Worm (Caenorhabditis elegans) whole organism, L3 larva: ENCODE measurements around the gene F23G4.1.

ENCODE experiments used
- R02D3.7 ChIP-seq: fragments of 150-350 bp; optimal IDR thresholded peaks from 2 replicates; lab custom pipeline; 2014; ENCODE audit warnings: missing biosample characterization, missing genetic modification characterization
- ama-1 ChIP-seq: fragments of 150-350 bp; optimal IDR thresholded peaks from 2 replicates; lab custom pipeline; 2018
- ceh-16 ChIP-seq: sonication (generic microtip); optimal IDR thresholded peaks from 2 replicates; lab custom pipeline; 2017; ENCODE audit warnings: missing biosample characterization, missing genetic modification characterization
- ceh-28 ChIP-seq: fragments of 150-350 bp; optimal IDR thresholded peaks from 2 replicates; lab custom pipeline; 2014; ENCODE audit warnings: missing biosample characterization, missing genetic modification reagents, missing genetic modification characterization
- ceh-82 ChIP-seq: fragments of 150-350 bp; optimal IDR thresholded peaks from 2 replicates; lab custom pipeline; 2014; ENCODE audit warnings: missing biosample characterization, missing genetic modification characterization
- ceh-9 ChIP-seq: sonication (generic microtip); optimal IDR thresholded peaks from 2 replicates; lab custom pipeline; 2018; ENCODE audit warnings: missing biosample characterization, missing genetic modification characterization
- daf-12 ChIP-seq: fragments of 150-350 bp; optimal IDR thresholded peaks from 2 replicates; lab custom pipeline; 2014; ENCODE audit warnings: missing biosample characterization, missing genetic modification reagents, missing genetic modification characterization
- egl-27 ChIP-seq: sonication (generic microtip); optimal IDR thresholded peaks from 4 replicates; lab custom pipeline; 2017; ENCODE audit warnings: missing biosample characterization, missing genetic modification reagents, missing genetic modification characterization
- egl-5 ChIP-seq: fragments of 150-350 bp; optimal IDR thresholded peaks from 2 replicates; lab custom pipeline; 2017; ENCODE audit warnings: missing biosample characterization, missing genetic modification reagents, missing genetic modification characterization, inconsistent platforms
- elt-1 ChIP-seq: fragments of 150-350 bp; optimal IDR thresholded peaks from 2 replicates; lab custom pipeline; 2014; ENCODE audit warnings: missing biosample characterization, missing genetic modification characterization
- elt-3 ChIP-seq, 3 experiments: fragments of 150-350 bp in 1 of 3; sonication (generic microtip) in 2 of 3; optimal IDR thresholded peaks; 2 replicates in 2 of 3; 4 replicates in 1 of 3; lab custom pipeline; 2014 to 2017; ENCODE audit warnings: missing biosample characterization in 3 of 3, missing genetic modification characterization in 3 of 3
- eor-1 ChIP-seq, 2 experiments: fragments of 150-350 bp; optimal IDR thresholded peaks; 2 replicates each; lab custom pipeline; 2014 to 2018; ENCODE audit warnings: missing biosample characterization in 2 of 2, missing genetic modification characterization in 2 of 2
- fkh-2 ChIP-seq: fragments of 150-350 bp; optimal IDR thresholded peaks from 2 replicates; lab custom pipeline; 2014; ENCODE audit warnings: missing biosample characterization, missing genetic modification reagents, missing genetic modification characterization
- fos-1 ChIP-seq: fragments of 150-350 bp; optimal IDR thresholded peaks from 2 replicates; lab custom pipeline; 2014; ENCODE audit warnings: missing biosample characterization, missing genetic modification characterization
- hmg-11 ChIP-seq: sonication (generic microtip); optimal IDR thresholded peaks from 2 replicates; lab custom pipeline; 2016; ENCODE audit warnings: missing genetic modification characterization, missing compliant biosample characterization
- jun-1 ChIP-seq: fragments of 150-350 bp; optimal IDR thresholded peaks from 2 replicates; lab custom pipeline; 2014; ENCODE audit warnings: missing biosample characterization, missing genetic modification reagents, missing genetic modification characterization
- lin-15B ChIP-seq: fragments of 150-350 bp; optimal IDR thresholded peaks from 2 replicates; lab custom pipeline; 2014; ENCODE audit warnings: missing biosample characterization, missing genetic modification characterization
- lin-39 ChIP-seq: fragments of 150-350 bp; optimal IDR thresholded peaks from 2 replicates; lab custom pipeline; 2018; ENCODE audit warnings: missing biosample characterization, missing genetic modification reagents, missing genetic modification characterization
- mdl-1 ChIP-seq: fragments of 150-350 bp; optimal IDR thresholded peaks from 2 replicates; lab custom pipeline; 2014; ENCODE audit warnings: missing biosample characterization, missing genetic modification characterization
- nfya-1 ChIP-seq: sonication (generic microtip); optimal IDR thresholded peaks from 2 replicates; lab custom pipeline; 2017; ENCODE audit warnings: missing genetic modification characterization, mild to moderate bottlenecking, missing compliant biosample characterization, antibody characterized with exemption, moderate library complexity; ENCODE audit not compliant: insufficient read depth
- nhr-12 ChIP-seq: fragments of 150-350 bp; optimal IDR thresholded peaks from 2 replicates; lab custom pipeline; 2014; ENCODE audit warnings: missing biosample characterization, missing genetic modification characterization
- nhr-23 ChIP-seq: fragments of 150-350 bp; optimal IDR thresholded peaks from 2 replicates; lab custom pipeline; 2014; ENCODE audit warnings: missing biosample characterization, missing genetic modification reagents, missing genetic modification characterization
- nhr-237 ChIP-seq: fragments of 150-350 bp; optimal IDR thresholded peaks from 2 replicates; lab custom pipeline; 2014; ENCODE audit warnings: missing biosample characterization, missing genetic modification characterization
- nhr-25 ChIP-seq: sonication (generic microtip); optimal IDR thresholded peaks from 2 replicates; lab custom pipeline; 2017; ENCODE audit warnings: missing biosample characterization, missing genetic modification characterization
- nhr-28 ChIP-seq: fragments of 150-350 bp; optimal IDR thresholded peaks from 2 replicates; lab custom pipeline; 2014; ENCODE audit warnings: missing biosample characterization, missing genetic modification characterization
- nhr-43 ChIP-seq: sonication (generic microtip); optimal IDR thresholded peaks from 2 replicates; lab custom pipeline; 2016; ENCODE audit warnings: mild to moderate bottlenecking, missing genetic modification characterization, missing compliant biosample characterization; ENCODE audit not compliant: poor library complexity, severe bottlenecking
- nhr-67 ChIP-seq: fragments of 150-350 bp; optimal IDR thresholded peaks from 2 replicates; lab custom pipeline; 2014; ENCODE audit warnings: missing biosample characterization, missing genetic modification characterization
- pha-4 ChIP-seq: fragments of 150-350 bp; optimal IDR thresholded peaks from 2 replicates; lab custom pipeline; 2014; ENCODE audit warnings: missing biosample characterization, missing genetic modification reagents, missing genetic modification characterization
- pqm-1 ChIP-seq: fragments of 150-350 bp; optimal IDR thresholded peaks from 2 replicates; lab custom pipeline; 2017; ENCODE audit warnings: missing biosample characterization, missing genetic modification characterization, inconsistent platforms
- sea-2 ChIP-seq: fragments of 150-350 bp; sonication (generic microtip); optimal IDR thresholded peaks from 4 replicates; lab custom pipeline; 2014; ENCODE audit warnings: missing biosample characterization, missing genetic modification reagents, missing genetic modification characterization
- skn-1 ChIP-seq: fragments of 150-350 bp; optimal IDR thresholded peaks from 2 replicates; lab custom pipeline; 2014; ENCODE audit warnings: missing biosample characterization, missing genetic modification characterization
- snpc-4 ChIP-seq: fragments of 150-350 bp; optimal IDR thresholded peaks from 2 replicates; lab custom pipeline; 2014; ENCODE audit warnings: missing biosample characterization, missing genetic modification characterization
- tbx-2 ChIP-seq: sonication (generic microtip); optimal IDR thresholded peaks from 2 replicates; lab custom pipeline; 2016; ENCODE audit warnings: mild to moderate bottlenecking, missing genetic modification characterization, missing compliant biosample characterization
- unc-39 ChIP-seq: sonication (generic microtip); optimal IDR thresholded peaks from 4 replicates; lab custom pipeline; 2017; ENCODE audit warnings: missing biosample characterization, missing genetic modification characterization
- unc-62 ChIP-seq: fragments of 150-350 bp; sonication (generic microtip); optimal IDR thresholded peaks from 4 replicates; lab custom pipeline; 2014; ENCODE audit warnings: missing biosample characterization, missing genetic modification reagents, missing genetic modification characterization
- zag-1 ChIP-seq: fragments of 150-350 bp; optimal IDR thresholded peaks from 2 replicates; lab custom pipeline; 2014; ENCODE audit warnings: missing biosample characterization, missing genetic modification characterization

The F23G4.1 gene

ce11 chrX:6635173-6635572, 32.2 kb upstream of the F23G4.1 start, which contains the start of gene aexr-1:
aexr-1 (minus strand) TSS chrX:6635273.
- TF ChIP-seq ama-1 (lab: Kevin White, UChicago), result no peak
- no peak for TF ChIP-seq nhr-25 (tag; lab: Kevin White, UChicago)
- TF ChIP-seq unc-62 (GFP tag; lab: Kevin White, UChicago), result no peak
- TF ChIP-seq ceh-28 (tag; lab: Kevin White, UChicago), result no peak
- no peak for TF ChIP-seq sea-2 (GFP tag; lab: Kevin White, UChicago)
- TF ChIP-seq nhr-43 (tag; lab: Kevin White, UChicago), result no peak
- no peak for TF ChIP-seq hmg-11 (tag; lab: Kevin White, UChicago)
- no peak for TF ChIP-seq snpc-4 (tag; lab: Kevin White, UChicago)
- TF ChIP-seq elt-1 (tag; lab: Kevin White, UChicago), result no peak
- no peak for TF ChIP-seq nfya-1 (tag; lab: Kevin White, UChicago)
- no peak for TF ChIP-seq R02D3.7
- TF ChIP-seq mdl-1 (tag; lab: Kevin White, UChicago), result no peak
- no peak for TF ChIP-seq lin-15B (tag; lab: Kevin White, UChicago)
- no peak for TF ChIP-seq nhr-12 (tag; lab: Kevin White, UChicago)
- TF ChIP-seq ceh-82 (tag; lab: Kevin White, UChicago), result no peak
- TF ChIP-seq nhr-23 (tag; lab: Kevin White, UChicago), result no peak
- TF ChIP-seq nhr-237 (tag; lab: Kevin White, UChicago), result no peak
- TF ChIP-seq elt-3 (tag; optimal IDR thresholded peaks at IDR 0.05; lab: Kevin White, UChicago), result no peak
- no peak for TF ChIP-seq egl-27 (tag; lab: Kevin White, UChicago)

ce11 chrX:6631437-6631836, 28.4 kb upstream of the F23G4.1 start, which contains the start of gene aexr-2:
aexr-2 (minus strand) TSS chrX:6631537.
- TF ChIP-seq nhr-23 (tag; lab: Kevin White, UChicago) (no peak), unc-39 (tag; lab: Kevin White, UChicago) (no peak), nhr-12 (tag; lab: Kevin White, UChicago) (no peak), lin-39 (no peak), daf-12 (no peak), skn-1 (tag; lab: Kevin White, UChicago) (no peak), fkh-2 (no peak), hmg-11 (tag; lab: Kevin White, UChicago) (no peak), pha-4 (tag; lab: Kevin White, UChicago) (no peak), egl-27 (tag; lab: Kevin White, UChicago) (no peak), ceh-9 (no peak), eor-1 (tag; optimal IDR thresholded peaks at IDR 0.05; lab: Kevin White, UChicago) (no peak), fos-1 (tag; lab: Kevin White, UChicago) (no peak), nhr-237 (tag; lab: Kevin White, UChicago) (no peak), pqm-1 (tag; lab: Kevin White, UChicago) (no peak), unc-62 (GFP tag; lab: Kevin White, UChicago) (no peak), nfya-1 (tag; lab: Kevin White, UChicago) (no peak), sea-2 (GFP tag; lab: Kevin White, UChicago) (no peak), nhr-25 (tag; lab: Kevin White, UChicago) (no peak), ceh-16 (tag; lab: Kevin White, UChicago) (no peak)

- no peak for TF ChIP-seq jun-1
- TF ChIP-seq ceh-16 (tag; lab: Kevin White, UChicago), result no peak
- TF ChIP-seq unc-62 (GFP tag; lab: Kevin White, UChicago), result no peak
- no peak for TF ChIP-seq tbx-2
- no peak for TF ChIP-seq nhr-28
- TF ChIP-seq nhr-25 (tag; lab: Kevin White, UChicago), result no peak
These were observed 27.6 kb upstream of the F23G4.1 start for ce11 chrX:6630645-6631044.

ce11 chrX:6625275-6625674, 22.3 kb upstream of the F23G4.1 start:
- no peak for TF ChIP-seq nhr-28
- no peak for TF ChIP-seq fos-1 (tag; lab: Kevin White, UChicago)
- no peak for TF ChIP-seq lin-15B (tag; lab: Kevin White, UChicago)
- TF ChIP-seq egl-5 (tag; lab: Kevin White, UChicago), result no peak
- TF ChIP-seq lin-39, result no peak
- TF ChIP-seq elt-3 (tag; optimal IDR thresholded peaks at IDR 0.05; lab: Kevin White, UChicago), result no peak
- no peak for TF ChIP-seq fkh-2
- TF ChIP-seq jun-1, result no peak
- TF ChIP-seq nhr-67 (tag; lab: Kevin White, UChicago), result no peak
- TF ChIP-seq nhr-237 (tag; lab: Kevin White, UChicago), result no peak
- TF ChIP-seq ama-1 (lab: Kevin White, UChicago), result no peak
- TF ChIP-seq nhr-12 (tag; lab: Kevin White, UChicago), result no peak
- no peak for TF ChIP-seq daf-12
- no peak for TF ChIP-seq zag-1
- no peak for TF ChIP-seq eor-1 (tag; optimal IDR thresholded peaks at IDR 0.05; lab: Kevin White, UChicago)
- no peak for TF ChIP-seq sea-2 (GFP tag; lab: Kevin White, UChicago)
